Fruit fly (Drosophila melanogaster) whole organism, embryonic: Measurements from ENCODE around the gene CG43815.

Experiments
- Blimp-1 ChIP-seq: fragments of 200-800 bp; sonication (Bioruptor generic); optimal IDR thresholded peaks from 3 replicates; lab custom pipeline; 2018; ENCODE audit warnings: missing biosample characterization, missing genetic modification characterization, mild to moderate bottlenecking, moderate library complexity, missing genetic modification reagents
- CG10979 ChIP-seq: fragments of 200-800 bp; sonication (Bioruptor generic); optimal IDR thresholded peaks from 2 replicates; lab custom pipeline; 2018; ENCODE audit warnings: missing biosample characterization, mild to moderate bottlenecking, missing genetic modification characterization, moderate library complexity
- CG11247 ChIP-seq: fragments of 200-800 bp; sonication (Bioruptor generic); IDR thresholded peaks from 2 replicates; pipeline ENCODE4 v1.3.6; 2022; ENCODE audit warnings: missing biosample characterization, missing genetic modification characterization
- CG11695 ChIP-seq: fragments of 200-800 bp; sonication (Bioruptor generic); IDR thresholded peaks from 3 replicates; pipeline ENCODE4 v1.3.6; 2022; ENCODE audit warnings: missing biosample characterization, missing genetic modification characterization
- CG12219 ChIP-seq: fragments of 200-800 bp; sonication (Bioruptor generic); optimal IDR thresholded peaks from 3 replicates; lab custom pipeline; 2018; ENCODE audit warnings: missing biosample characterization, mild to moderate bottlenecking, missing genetic modification characterization
- CG1233 ChIP-seq: fragments of 200-800 bp; sonication (Bioruptor generic); optimal IDR thresholded peaks from 4 replicates; lab custom pipeline; 2018; ENCODE audit warnings: missing biosample characterization, mild to moderate bottlenecking, missing genetic modification characterization
- CG14441 ChIP-seq: fragments of 200-800 bp; sonication (Bioruptor generic); IDR thresholded peaks from 2 replicates; pipeline ENCODE4 v1.3.6; 2022; ENCODE audit warnings: missing biosample characterization, missing genetic modification characterization
- CG15601 ChIP-seq: fragments of 200-800 bp; sonication (Bioruptor generic); optimal IDR thresholded peaks from 3 replicates; lab custom pipeline; 2019; ENCODE audit warnings: missing biosample characterization, mild to moderate bottlenecking, missing genetic modification characterization, moderate library complexity
- CG15696 ChIP-seq: fragments of 200-800 bp; sonication (Bioruptor generic); optimal IDR thresholded peaks from 2 replicates; lab custom pipeline; 2019; ENCODE audit warnings: missing biosample characterization, mild to moderate bottlenecking, missing genetic modification characterization, moderate library complexity
- CG17568 ChIP-seq: fragments of 200-800 bp; sonication (Bioruptor generic); optimal IDR thresholded peaks from 2 replicates; lab custom pipeline; 2018; ENCODE audit warnings: missing biosample characterization, mild to moderate bottlenecking, missing genetic modification characterization, moderate library complexity
- CG18011 ChIP-seq: fragments of 200-800 bp; sonication (Bioruptor generic); optimal IDR thresholded peaks from 2 replicates; lab custom pipeline; 2017; ENCODE audit warnings: missing biosample characterization, missing genetic modification characterization, mild to moderate bottlenecking, moderate library complexity, missing genotype
- CG18619 ChIP-seq: fragments of 200-800 bp; sonication (Bioruptor generic); optimal IDR thresholded peaks from 3 replicates; lab custom pipeline; 2017; ENCODE audit warnings: missing biosample characterization, mild to moderate bottlenecking, missing genetic modification characterization
- CG2875 ChIP-seq: fragments of 200-800 bp; sonication (Bioruptor generic); optimal IDR thresholded peaks from 2 replicates; lab custom pipeline; 2017; ENCODE audit warnings: missing biosample characterization, mild to moderate bottlenecking, missing genetic modification characterization, missing genetic modification reagents
- CG6272 ChIP-seq: fragments of 200-800 bp; sonication (Bioruptor generic); IDR thresholded peaks from 2 replicates; pipeline ENCODE4 v1.3.6; 2022; ENCODE audit warnings: missing biosample characterization, missing genetic modification characterization
- CG8388 ChIP-seq: fragments of 200-800 bp; sonication (Bioruptor generic); optimal IDR thresholded peaks from 2 replicates; lab custom pipeline; 2019; ENCODE audit warnings: missing biosample characterization, mild to moderate bottlenecking, missing genetic modification characterization, moderate library complexity
- CG8478 ChIP-seq: fragments of >200 bp; optimal IDR thresholded peaks from 2 replicates; lab custom pipeline; 2018
- CG9727 ChIP-seq: fragments of 200-800 bp; sonication (Bioruptor generic); optimal IDR thresholded peaks from 3 replicates; lab custom pipeline; 2017; ENCODE audit warnings: missing biosample characterization, mild to moderate bottlenecking, missing genetic modification characterization
- CoRest ChIP-seq: fragments of 200-800 bp; sonication (Bioruptor generic); optimal IDR thresholded peaks from 3 replicates; lab custom pipeline; 2018; ENCODE audit warnings: missing biosample characterization, mild to moderate bottlenecking, missing genetic modification characterization, moderate library complexity
- D ChIP-seq, 2 experiments: fragments of 200-800 bp in 1 of 2; fragments of >200 bp in 1 of 2; sonication (Bioruptor generic) in 1 of 2; optimal IDR thresholded peaks; 2 replicates in 1 of 2; 3 replicates in 1 of 2; lab custom pipeline; 2017; ENCODE audit warnings: mild to moderate bottlenecking in 1 of 2, missing biosample characterization in 1 of 2, missing genetic modification characterization in 1 of 2, missing genetic modification reagents in 1 of 2
- ERR ChIP-seq: fragments of 200-800 bp; sonication (Bioruptor generic); optimal IDR thresholded peaks from 2 replicates; lab custom pipeline; 2016; ENCODE audit warnings: missing biosample characterization, missing genetic modification characterization
- Eip74EF ChIP-seq, 2 experiments: fragments of 200-800 bp in 1 of 2; fragments of >200 bp in 1 of 2; sonication (Bioruptor generic) in 1 of 2; optimal IDR thresholded peaks; 2 replicates each; lab custom pipeline; 2017 to 2019; ENCODE audit warnings: missing biosample characterization in 2 of 2, missing genetic modification characterization in 2 of 2, mild to moderate bottlenecking in 1 of 2, moderate library complexity in 1 of 2
- Elba2 ChIP-seq: fragments of 200-800 bp; sonication (Bioruptor generic); optimal IDR thresholded peaks from 3 replicates; lab custom pipeline; 2016; ENCODE audit warnings: missing biosample characterization, missing genetic modification characterization
- Kr ChIP-seq: fragments of 200-800 bp; sonication (Bioruptor generic); optimal IDR thresholded peaks from 2 replicates; lab custom pipeline; 2017; ENCODE audit warnings: missing biosample characterization, mild to moderate bottlenecking, missing genetic modification characterization
- Max ChIP-seq: fragments of 200-800 bp; sonication (Bioruptor generic); optimal IDR thresholded peaks from 2 replicates; lab custom pipeline; 2016; ENCODE audit warnings: missing biosample characterization, mild to moderate bottlenecking, missing genetic modification characterization
- Sox102F ChIP-seq: fragments of 200-800 bp; sonication (Bioruptor generic); optimal IDR thresholded peaks from 2 replicates; lab custom pipeline; 2018; ENCODE audit warnings: missing biosample characterization, mild to moderate bottlenecking, missing genetic modification characterization, moderate library complexity
- Sry-β ChIP-seq: fragments of 200-800 bp; sonication (Bioruptor generic); optimal IDR thresholded peaks from 2 replicates; lab custom pipeline; 2018; ENCODE audit warnings: missing biosample characterization, mild to moderate bottlenecking, missing genetic modification characterization, moderate library complexity
- TFAM ChIP-seq: fragments of 200-800 bp; sonication (Bioruptor generic); optimal IDR thresholded peaks from 2 replicates; lab custom pipeline; 2017; ENCODE audit warnings: missing biosample characterization, missing genetic modification characterization, inconsistent platforms
- Trl ChIP-seq, 3 experiments: fragments of >200 bp in 2 of 3; fragments of 200-800 bp in 1 of 3; sonication (Bioruptor generic) in 1 of 3; optimal IDR thresholded peaks; 2 replicates in 1 of 3; 3 replicates in 2 of 3; lab custom pipeline; 2016 to 2017; ENCODE audit warnings: missing biosample characterization in 1 of 3, missing genetic modification characterization in 1 of 3
- chm ChIP-seq: fragments of 200-800 bp; sonication (Bioruptor generic); IDR thresholded peaks from 2 replicates; pipeline ENCODE4 v1.3.6; 2022; ENCODE audit warnings: missing biosample characterization, missing genetic modification characterization
- corto ChIP-seq: fragments of 200-800 bp; sonication (Bioruptor generic); optimal IDR thresholded peaks from 2 replicates; lab custom pipeline; 2016; ENCODE audit warnings: missing biosample characterization, mild to moderate bottlenecking, missing genetic modification characterization, moderate library complexity
- croc ChIP-seq: fragments of 200-800 bp; sonication (Bioruptor generic); conservative IDR thresholded peaks from 3 replicates; pipeline ENCODE4 v1.3.6; 2022; ENCODE audit warnings: missing biosample characterization, missing genetic modification characterization
- dmrt11E ChIP-seq: fragments of 200-800 bp; sonication (Bioruptor generic); optimal IDR thresholded peaks from 3 replicates; lab custom pipeline; 2018; ENCODE audit warnings: missing biosample characterization, mild to moderate bottlenecking, missing genetic modification characterization, moderate library complexity
- eve ChIP-seq, 2 experiments: fragments of >200 bp; optimal IDR thresholded peaks; 2 replicates each; lab custom pipeline; 2017; ENCODE audit warnings: missing biosample characterization in 2 of 2, missing genetic modification characterization in 2 of 2
- fd102C ChIP-seq: fragments of 200-800 bp; sonication (Bioruptor generic); optimal IDR thresholded peaks from 2 replicates; lab custom pipeline; 2018; ENCODE audit warnings: missing biosample characterization, mild to moderate bottlenecking, missing genetic modification characterization, moderate library complexity
- gcm ChIP-seq: fragments of 200-800 bp; sonication (Bioruptor generic); optimal IDR thresholded peaks from 2 replicates; lab custom pipeline; 2019; ENCODE audit warnings: missing biosample characterization, mild to moderate bottlenecking, missing genetic modification characterization, moderate library complexity
- gt ChIP-seq: fragments of 200-800 bp; sonication (Bioruptor generic); IDR thresholded peaks from 2 replicates; pipeline ENCODE4 v1.3.6; 2022; ENCODE audit warnings: missing biosample characterization, missing genetic modification characterization
- insv ChIP-seq, 2 experiments: fragments of 200-800 bp; sonication (Bioruptor generic); optimal IDR thresholded peaks; 3 replicates each; lab custom pipeline; 2016 to 2018; ENCODE audit warnings: missing biosample characterization in 2 of 2, missing genetic modification characterization in 2 of 2
- jigr1 ChIP-seq: fragments of 200-800 bp; sonication (Bioruptor generic); IDR thresholded peaks from 3 replicates; pipeline ENCODE4 v1.3.6; 2022; ENCODE audit warnings: missing biosample characterization, missing genetic modification characterization
- lilli ChIP-seq: fragments of 200-800 bp; sonication (Bioruptor generic); optimal IDR thresholded peaks from 3 replicates; lab custom pipeline; 2016; ENCODE audit warnings: missing biosample characterization, missing genetic modification characterization
- lola ChIP-seq, 3 experiments: fragments of >200 bp in 2 of 3; fragments of 200-800 bp in 1 of 3; sonication (Bioruptor generic) in 1 of 3; optimal IDR thresholded peaks; 2 replicates each; lab custom pipeline; 2017 to 2019; ENCODE audit warnings: missing biosample characterization in 3 of 3, missing genetic modification characterization in 3 of 3, mild to moderate bottlenecking in 1 of 3, moderate library complexity in 1 of 3
- oc ChIP-seq: fragments of 200-800 bp; sonication (Bioruptor generic); optimal IDR thresholded peaks from 2 replicates; lab custom pipeline; 2018; ENCODE audit warnings: missing biosample characterization, mild to moderate bottlenecking, missing genetic modification characterization, moderate library complexity
- pan ChIP-seq, 4 experiments: fragments of >200 bp in 3 of 4; fragments of 200-800 bp in 1 of 4; sonication (Bioruptor generic) in 1 of 4; optimal IDR thresholded peaks in 3 of 4; IDR thresholded peaks in 1 of 4; 2 replicates each; pipeline versions ENCODE4 v1.3.6 to Lab custom; 2017 to 2022; ENCODE audit warnings: missing biosample characterization in 2 of 4, missing genetic modification characterization in 2 of 4, mixed read lengths in 1 of 4
- pnt ChIP-seq: fragments of 200-800 bp; sonication (Bioruptor generic); optimal IDR thresholded peaks from 3 replicates; lab custom pipeline; 2016; ENCODE audit warnings: missing biosample characterization, missing genetic modification characterization
- run ChIP-seq: fragments of 200-800 bp; sonication (Bioruptor generic); optimal IDR thresholded peaks from 3 replicates; lab custom pipeline; 2018; ENCODE audit warnings: missing biosample characterization, mild to moderate bottlenecking, missing genetic modification characterization
- tio ChIP-seq: fragments of 200-800 bp; sonication (Bioruptor generic); optimal IDR thresholded peaks from 2 replicates; lab custom pipeline; 2017; ENCODE audit warnings: missing biosample characterization, missing genetic modification characterization, inconsistent platforms
- tll ChIP-seq, 2 experiments: fragments of 200-800 bp in 1 of 2; fragments of >200 bp in 1 of 2; sonication (Bioruptor generic) in 1 of 2; optimal IDR thresholded peaks; 2 replicates each; lab custom pipeline; 2017 to 2019; ENCODE audit warnings: missing biosample characterization in 2 of 2, missing genetic modification characterization in 2 of 2, mild to moderate bottlenecking in 1 of 2, moderate library complexity in 1 of 2
- zen2 ChIP-seq: fragments of 200-800 bp; sonication (Bioruptor generic); IDR thresholded peaks from 3 replicates; pipeline ENCODE4 v1.3.6; 2022; ENCODE audit warnings: missing biosample characterization, missing genetic modification characterization; ENCODE audit not compliant: partially characterized antibody

CG43815 gene

dm6 chr2L:3569892-3570291 is 6.1 kb upstream of the CG43815 start (continued):
- TF ChIP-seq CG8478 (lab: Kevin White, UChicago) = no peak
- peak; percentile 32; the same call in 1 of the 3 replicates for TF ChIP-seq croc
- TF ChIP-seq CG18011 (GFP tag; lab: Kevin White, UChicago) = no peak
- TF ChIP-seq corto (GFP tag; lab: Kevin White, UChicago) = no peak
- TF ChIP-seq zen2 (GFP tag; lab: Robert Waterston, UW) = no peak
- TF ChIP-seq CoRest = peak; percentile 34
- TF ChIP-seq jigr1 (GFP tag; lab: Robert Waterston, UW) = no peak
- TF ChIP-seq gt (GFP tag; lab: Robert Waterston, UW) = no peak
- TF ChIP-seq CG18619 (GFP tag; lab: Kevin White, UChicago) = no peak
- no peak for TF ChIP-seq CG8388 (GFP tag; lab: Kevin White, UChicago)
- TF ChIP-seq eve (GFP tag; optimal IDR thresholded peaks at IDR 0.05; lab: Kevin White, UChicago) = peak in 1 of 2 experiments; percentile 2
- TF ChIP-seq CG12219 (GFP tag; lab: Kevin White, UChicago) = no peak
- no peak for TF ChIP-seq lilli
- TF ChIP-seq pnt (GFP tag; lab: Kevin White, UChicago) = no peak
- TF ChIP-seq lola (GFP tag; optimal IDR thresholded peaks at IDR 0.05; lab: Kevin White, UChicago) = no peak
- TF ChIP-seq Kr (GFP tag; lab: Kevin White, UChicago) = no peak
- no peak for TF ChIP-seq TFAM (GFP tag; lab: Kevin White, UChicago)
- no peak for TF ChIP-seq Max (GFP tag; lab: Kevin White, UChicago)
- TF ChIP-seq CG11247 (GFP tag; lab: Robert Waterston, UW) = no peak
- no peak for TF ChIP-seq pan (optimal IDR thresholded peaks at IDR 0.05; lab: Kevin White, UChicago)
- TF ChIP-seq pan (GFP tag; optimal IDR thresholded peaks at IDR 0.05 in 1 of 2, IDR thresholded peaks at IDR 0.05 in 1 of 2) = peak in 1 of 2 experiments; percentile 55
- no peak for TF ChIP-seq run (tag; lab: Kevin White, UChicago)
- TF ChIP-seq Sox102F = peak; percentile 45
- no peak for TF ChIP-seq Elba2 (GFP tag; lab: Kevin White, UChicago)
- TF ChIP-seq Blimp-1 (GFP tag; lab: Kevin White, UChicago) = peak; percentile 20
- TF ChIP-seq CG10979 = peak; percentile 67
- peak; percentile 4 for TF ChIP-seq gcm (GFP tag; lab: Kevin White, UChicago)

dm6 chr2L:3570566-3570965 is 5.4 kb upstream of the CG43815 start:
- TF ChIP-seq CG2875 (GFP tag; lab: Kevin White, UChicago) (peak; percentile 29), tll (GFP tag; optimal IDR thresholded peaks at IDR 0.05; lab: Kevin White, UChicago) (peak in 1 of 2 experiments; percentile 49), Eip74EF (GFP tag; optimal IDR thresholded peaks at IDR 0.05; lab: Kevin White, UChicago) (peak in 1 of 2 experiments; percentile 6), CG1233 (GFP tag; lab: Kevin White, UChicago) (peak; percentile 48), insv (GFP tag; optimal IDR thresholded peaks at IDR 0.05; lab: Kevin White, UChicago) (no peak), fd102C (GFP tag; lab: Kevin White, UChicago) (peak; percentile 58), CG6272 (GFP tag; lab: Robert Waterston, UW) (no peak), dmrt11E (peak; percentile 47), CG15601 (tag; lab: Kevin White, UChicago) (peak; percentile 0), Trl (optimal IDR thresholded peaks at IDR 0.05; lab: Kevin White, UChicago) (no peak), Trl (GFP tag; optimal IDR thresholded peaks at IDR 0.05; lab: Kevin White, UChicago) (peak; percentile 20), CG17568 (GFP tag; lab: Kevin White, UChicago) (peak; percentile 1), CG14441 (GFP tag; lab: Robert Waterston, UW) (no peak), CG11695 (GFP tag; lab: Robert Waterston, UW) (no peak), chm (GFP tag; lab: Robert Waterston, UW) (peak; percentile 29; the same call in 1 of the 2 replicates), D (optimal IDR thresholded peaks at IDR 0.05; lab: Kevin White, UChicago) (peak; percentile 2), D (GFP tag; optimal IDR thresholded peaks at IDR 0.05; lab: Kevin White, UChicago) (no peak), CG8388 (GFP tag; lab: Kevin White, UChicago) (peak; percentile 77), oc (no peak), tio (GFP tag; lab: Kevin White, UChicago) (no peak), lola (GFP tag; optimal IDR thresholded peaks at IDR 0.05; lab: Kevin White, UChicago) (peak in 1 of 3 experiments; percentile 22), Sry-β (GFP tag; lab: Kevin White, UChicago) (peak; percentile 3), ERR (GFP tag; lab: Kevin White, UChicago) (no peak), CG15696 (tag; lab: Kevin White, UChicago) (peak; percentile 72), CG9727 (GFP tag; lab: Kevin White, UChicago) (peak; percentile 29)
